Worm (Caenorhabditis elegans): ENCODE results near the gene F28F8.7.

The F28F8.7 gene

ce11 chrV:15575305-15575704, 15.1 kb downstream of the F28F8.7 start, which contains the start of gene mdt-28:
mdt-28 (minus strand) TSS chrV:15575405.
- TF ChIP-seq him-1 (tag; optimal IDR thresholded peaks at IDR 0.05) (no peak), dao-5 (tag; optimal IDR thresholded peaks at IDR 0.05) (no peak), W03F9.2 (tag; optimal IDR thresholded peaks at IDR 0.05) (no peak)

- no peak for TF ChIP-seq W03F9.2 (tag; optimal IDR thresholded peaks at IDR 0.05)
- no peak for TF ChIP-seq dao-5 (tag; optimal IDR thresholded peaks at IDR 0.05)
- TF ChIP-seq him-1 (tag; optimal IDR thresholded peaks at IDR 0.05): no peak
Observed at ce11 chrV:15572613-15573012, 17.8 kb downstream of the F28F8.7 start, which contains the start of gene fbxa-94. fbxa-94 (plus strand) TSS chrV:15572913.

DNA sequence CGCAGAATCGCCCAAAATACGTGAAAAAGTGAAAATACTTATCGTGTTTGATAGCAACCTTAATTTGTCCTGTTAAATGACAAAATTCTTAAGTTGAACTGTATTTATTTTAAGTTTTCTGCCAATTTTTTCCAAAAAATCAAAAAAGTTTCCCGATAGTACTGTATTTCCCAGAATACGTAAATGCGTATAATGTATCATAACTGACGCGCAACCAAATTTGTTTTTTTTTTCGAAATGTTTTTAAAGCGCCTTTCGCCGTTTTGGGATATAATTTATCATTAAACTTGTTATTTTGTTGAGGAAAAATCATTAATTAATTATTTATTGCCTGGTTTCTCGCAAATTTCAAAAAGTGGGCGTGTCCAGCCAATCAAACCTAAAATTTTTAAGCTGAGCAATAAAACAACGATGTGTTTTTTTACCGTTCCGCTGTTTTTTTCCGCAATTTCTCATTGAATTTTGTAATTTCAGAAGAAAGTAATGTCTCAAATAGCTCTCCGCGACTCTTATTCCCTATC, 19.4 kb downstream of the F28F8.7 start, which contains the start of gene fbxa-95:
Gene fbxa-95, plus strand, starts transcription at position 471 of the 521 bp plus-strand sequence.
- no peak for TF ChIP-seq him-1 (tag; optimal IDR thresholded peaks at IDR 0.05)
- TF ChIP-seq W03F9.2 (tag; optimal IDR thresholded peaks at IDR 0.05): no peak
- no peak for TF ChIP-seq dao-5 (tag; optimal IDR thresholded peaks at IDR 0.05)

DNA sequence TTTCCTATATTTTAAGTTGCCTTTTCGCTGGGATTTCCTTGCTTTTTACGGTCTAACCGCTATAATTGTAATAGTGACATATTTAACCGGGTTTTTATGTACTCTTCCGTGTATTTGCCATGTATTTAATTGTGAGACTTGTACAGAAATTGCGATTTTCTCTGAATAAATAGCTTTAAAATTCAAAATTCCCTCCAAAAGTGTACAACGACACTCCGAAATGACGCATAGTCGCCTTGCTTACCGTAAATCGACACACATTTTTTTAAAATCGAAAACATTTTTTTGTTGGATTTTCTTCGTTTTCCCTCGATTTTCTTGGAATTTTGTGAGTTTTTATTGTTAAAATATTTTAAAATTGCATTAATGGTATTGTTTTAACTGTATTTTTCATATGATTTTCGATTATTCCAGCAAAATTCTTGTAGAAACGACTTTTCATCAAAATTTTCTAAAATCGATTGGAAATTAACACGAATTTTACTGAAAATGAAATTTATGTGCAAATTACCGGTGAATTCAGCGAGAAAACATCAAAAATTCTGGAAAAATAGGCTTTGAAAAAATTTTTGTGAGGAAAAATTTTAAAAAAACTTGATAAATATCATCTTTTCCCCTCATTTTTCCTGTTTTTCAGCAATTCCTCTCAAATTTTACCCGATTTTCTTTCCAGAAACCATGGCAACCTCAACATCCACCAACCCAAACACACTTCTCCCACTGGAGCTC, 20.6 kb downstream of the F28F8.7 start, which contains the start of gene lsm-5:
Gene lsm-5, plus strand, starts transcription at position 679 of the 729 bp plus-strand sequence.
- no peak for TF ChIP-seq him-1 (tag; optimal IDR thresholded peaks at IDR 0.05)
- TF ChIP-seq W03F9.2 (tag; optimal IDR thresholded peaks at IDR 0.05): no peak
- no peak for TF ChIP-seq dao-5 (tag; optimal IDR thresholded peaks at IDR 0.05)

DNA sequence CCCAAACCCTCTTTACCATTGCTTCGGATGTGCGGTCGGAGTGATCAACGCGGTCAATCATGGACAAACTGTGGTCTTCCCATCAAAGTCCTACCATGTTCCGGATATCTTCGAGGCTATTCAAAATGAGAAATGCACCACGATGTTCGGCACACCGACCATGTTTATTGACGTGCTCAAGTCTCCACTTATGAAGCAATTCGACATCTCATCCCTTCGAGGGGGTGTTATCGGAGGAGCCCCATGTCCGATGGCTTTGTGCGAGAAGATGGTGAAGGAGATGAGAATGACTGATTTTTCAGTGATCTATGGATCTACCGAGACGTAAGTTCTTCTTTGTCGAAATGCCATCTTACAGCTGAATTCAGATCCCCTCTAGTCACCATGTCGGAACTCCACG, 22.0 kb downstream of the F28F8.7 start:
- TF ChIP-seq dao-5 (tag; optimal IDR thresholded peaks at IDR 0.05): no peak
- no peak for TF ChIP-seq him-1 (tag; optimal IDR thresholded peaks at IDR 0.05)
- no peak for TF ChIP-seq W03F9.2 (tag; optimal IDR thresholded peaks at IDR 0.05)

DNA sequence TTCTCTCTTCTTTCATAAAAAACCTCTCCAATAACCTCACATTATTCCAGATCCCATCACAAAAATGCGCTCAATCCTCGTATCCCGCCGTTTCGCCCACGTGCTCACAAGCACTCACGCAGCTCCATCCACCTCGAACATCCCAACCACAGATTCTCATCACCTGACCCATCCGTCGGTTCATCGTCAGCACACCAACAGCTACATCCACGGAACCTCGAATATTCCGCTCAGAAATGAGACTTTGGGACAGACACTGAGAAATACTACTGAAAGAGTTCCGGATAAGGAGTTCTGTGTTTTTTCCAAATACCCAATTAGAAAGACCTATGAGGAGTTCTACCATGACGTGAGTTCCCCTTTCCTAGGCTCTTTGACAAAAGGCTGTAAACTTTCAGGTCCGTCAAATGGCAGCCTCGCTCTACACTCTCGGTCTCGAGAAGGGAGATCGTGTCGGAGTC, 23.0 kb downstream of the F28F8.7 start, which contains the start of gene acs-2:
Gene acs-2, plus strand, starts transcription at position 51 of the 461 bp plus-strand sequence.
- TF ChIP-seq him-1 (tag; optimal IDR thresholded peaks at IDR 0.05) (no peak), W03F9.2 (tag; optimal IDR thresholded peaks at IDR 0.05) (no peak), dao-5 (tag; optimal IDR thresholded peaks at IDR 0.05) (no peak)

ce11 chrV:15566511-15567178, 23.8 kb downstream of the F28F8.7 start:
- TF ChIP-seq dao-5 (tag; optimal IDR thresholded peaks at IDR 0.05) (no peak), W03F9.2 (tag; optimal IDR thresholded peaks at IDR 0.05) (no peak), him-1 (tag; optimal IDR thresholded peaks at IDR 0.05) (peak; percentile 22)

ce11 chrV:15563985-15564384, 26.4 kb downstream of the F28F8.7 start:
- TF ChIP-seq dao-5 (tag; optimal IDR thresholded peaks at IDR 0.05): no peak
- TF ChIP-seq him-1 (tag; optimal IDR thresholded peaks at IDR 0.05): no peak
- no peak for TF ChIP-seq W03F9.2 (tag; optimal IDR thresholded peaks at IDR 0.05)

- TF ChIP-seq dao-5 (tag; optimal IDR thresholded peaks at IDR 0.05) (no peak), him-1 (tag; optimal IDR thresholded peaks at IDR 0.05) (no peak), W03F9.2 (tag; optimal IDR thresholded peaks at IDR 0.05) (no peak)
Observed at ce11 chrV:15563477-15563876, 26.9 kb downstream of the F28F8.7 start.

DNA sequence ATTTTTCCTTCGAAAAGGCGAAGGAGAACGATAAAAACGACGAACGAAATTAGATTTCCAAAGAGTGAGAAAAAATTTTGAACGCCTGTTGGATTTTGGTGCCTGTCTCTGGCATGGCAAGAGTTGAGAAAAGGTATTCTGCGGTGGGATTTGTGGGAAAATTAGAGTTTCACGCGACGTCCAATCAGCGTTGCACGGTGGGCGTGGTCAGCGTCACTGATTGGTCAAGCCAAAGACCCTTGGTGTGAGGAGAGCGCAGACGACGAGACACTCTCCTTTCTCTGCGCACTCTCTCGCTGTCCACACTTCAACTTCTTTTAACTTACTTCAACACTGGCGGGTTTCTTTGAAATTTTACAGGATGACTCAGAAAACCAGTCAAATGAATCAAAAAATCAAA, 27.9 kb downstream of the F28F8.7 start:
- TF ChIP-seq dao-5 (tag; optimal IDR thresholded peaks at IDR 0.05): no peak
- TF ChIP-seq W03F9.2 (tag; optimal IDR thresholded peaks at IDR 0.05): no peak
- no peak for TF ChIP-seq him-1 (tag; optimal IDR thresholded peaks at IDR 0.05)

ce11 chrV:15559729-15560128, 30.7 kb downstream of the F28F8.7 start:
- TF ChIP-seq W03F9.2 (tag; optimal IDR thresholded peaks at IDR 0.05) (no peak), dao-5 (tag; optimal IDR thresholded peaks at IDR 0.05) (no peak), him-1 (tag; optimal IDR thresholded peaks at IDR 0.05) (no peak)

DNA sequence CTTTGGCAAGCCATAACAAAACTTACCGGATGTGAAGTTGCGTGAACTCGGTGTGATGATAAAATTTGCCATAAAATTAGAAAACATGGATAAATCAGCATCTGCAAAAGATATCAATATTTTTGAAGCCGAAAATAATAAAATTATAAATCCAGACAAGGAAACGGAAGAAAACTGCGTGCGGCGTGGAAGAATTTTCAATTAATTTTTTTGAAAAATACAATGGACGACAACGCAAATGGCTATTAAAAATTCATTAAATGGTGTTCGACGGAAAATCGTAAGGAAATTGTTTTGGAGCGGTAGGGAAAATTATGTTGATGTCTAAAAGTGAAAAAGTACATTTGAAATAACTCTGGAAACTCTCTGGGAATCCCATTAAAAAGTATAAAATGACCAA, 31.4 kb downstream of the F28F8.7 start, which contains the start of gene acr-18:
Gene acr-18, minus strand, starts transcription at position 101 of the 400 bp plus-strand sequence.
- TF ChIP-seq him-1 (tag; optimal IDR thresholded peaks at IDR 0.05) (no peak), W03F9.2 (tag; optimal IDR thresholded peaks at IDR 0.05) (no peak), dao-5 (tag; optimal IDR thresholded peaks at IDR 0.05) (no peak)

- TF ChIP-seq W03F9.2 (tag; optimal IDR thresholded peaks at IDR 0.05): no peak
- TF ChIP-seq dao-5 (tag; optimal IDR thresholded peaks at IDR 0.05): no peak
- no peak for TF ChIP-seq him-1 (tag; optimal IDR thresholded peaks at IDR 0.05)
Observed at ce11 chrV:15553869-15554268, 36.5 kb downstream of the F28F8.7 start.

DNA sequence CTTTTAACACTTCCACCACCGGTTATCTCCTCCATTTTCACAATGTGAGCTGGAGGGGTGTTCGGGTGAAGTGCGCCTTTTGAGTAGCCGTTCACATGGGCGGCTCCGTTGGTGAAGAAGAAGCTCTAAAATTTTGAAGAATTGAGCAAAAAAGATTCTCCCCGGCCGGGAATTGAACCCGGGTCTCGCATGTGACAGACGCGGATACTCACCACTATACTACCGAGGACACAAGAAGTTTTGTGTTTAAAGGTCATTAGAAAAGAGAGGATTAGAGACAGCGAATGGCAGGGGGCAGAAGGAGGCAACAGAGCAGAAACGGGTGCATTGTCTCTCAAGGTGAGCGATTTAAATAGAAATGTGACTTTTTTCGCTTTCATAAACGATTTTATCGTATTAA, 38.8 kb downstream of the F28F8.7 start:
- TF ChIP-seq him-1 (tag; optimal IDR thresholded peaks at IDR 0.05) (peak; percentile 37), W03F9.2 (tag; optimal IDR thresholded peaks at IDR 0.05) (no peak)
